Fruit fly (Drosophila melanogaster): ENCODE data around the gene CG45413.

Gene CG45413

dm6 chr3L:6977391-6977790, 45.6 kb upstream of the CG45413 start (continued):
- no peak for TF ChIP-seq sens (GFP tag)
- peak; percentile 53 for TF ChIP-seq gsb-n (tag; optimal IDR thresholded peaks at IDR 0.05)
- no peak for TF ChIP-seq insv (GFP tag; optimal IDR thresholded peaks at IDR 0.05)
- no peak for TF ChIP-seq CG30020 (tag; optimal IDR thresholded peaks at IDR 0.05)
- TF ChIP-seq ro (GFP tag; IDR thresholded peaks at IDR 0.05): no peak
- TF ChIP-seq Ets65A (GFP tag): no peak
- no peak for TF ChIP-seq gro (GFP tag; optimal IDR thresholded peaks at IDR 0.05)
- TF ChIP-seq pb (GFP tag; optimal IDR thresholded peaks at IDR 0.05): no peak
- no peak for TF ChIP-seq CG18476 (GFP tag; optimal IDR thresholded peaks at IDR 0.05)
- no peak for TF ChIP-seq Deaf1 (tag; optimal IDR thresholded peaks at IDR 0.05)
- TF ChIP-seq Dfd (GFP tag; optimal IDR thresholded peaks at IDR 0.05): no peak
- TF ChIP-seq Nf-YB (GFP tag; optimal IDR thresholded peaks at IDR 0.05): peak; percentile 1
- no peak for TF ChIP-seq tx (GFP tag; optimal IDR thresholded peaks at IDR 0.05)
- no peak for TF ChIP-seq CG2202 (tag; optimal IDR thresholded peaks at IDR 0.05)
- peak; percentile 70 for TF ChIP-seq CG11695 (GFP tag; IDR thresholded peaks at IDR 0.05)
- no peak for TF ChIP-seq Trl (optimal IDR thresholded peaks at IDR 0.05)
- no peak for TF ChIP-seq Trl (GFP tag; optimal IDR thresholded peaks at IDR 0.05)
- TF ChIP-seq sug (tag; optimal IDR thresholded peaks at IDR 0.05): no peak
- TF ChIP-seq Camta (GFP tag; optimal IDR thresholded peaks at IDR 0.05): no peak
- TF ChIP-seq al (GFP tag; IDR thresholded peaks at IDR 0.05): no peak
- peak; percentile 27 for TF ChIP-seq CG3281 (GFP tag; optimal IDR thresholded peaks at IDR 0.05)
- peak; percentile 45; the same call in 1 of the 3 replicates for TF ChIP-seq CG11456 (GFP tag; IDR thresholded peaks at IDR 0.05)
- no peak for TF ChIP-seq Dad (GFP tag; optimal IDR thresholded peaks at IDR 0.05)
- TF ChIP-seq CG12744 (GFP tag; optimal IDR thresholded peaks at IDR 0.05): no peak
- TF ChIP-seq CG11398 (GFP tag; optimal IDR thresholded peaks at IDR 0.05): no peak
- peak; percentile 46 for TF ChIP-seq Rfx (GFP tag; IDR thresholded peaks at IDR 0.05)
- TF ChIP-seq CG13123 (GFP tag; optimal IDR thresholded peaks at IDR 0.05): no peak
- TF ChIP-seq HLH3B (GFP tag; IDR thresholded peaks at IDR 0.05): peak; percentile 68
- TF ChIP-seq ftz-f1 (GFP tag; optimal IDR thresholded peaks at IDR 0.05): no peak
- TF ChIP-seq repo (GFP tag; optimal IDR thresholded peaks at IDR 0.05): no peak
- TF ChIP-seq NC2β (GFP tag; optimal IDR thresholded peaks at IDR 0.05): no peak
- peak; percentile 8 for TF ChIP-seq D19B (GFP tag; optimal IDR thresholded peaks at IDR 0.05)
- TF ChIP-seq chn (GFP tag; optimal IDR thresholded peaks at IDR 0.05): no peak
- TF ChIP-seq NFAT (GFP tag; IDR thresholded peaks at IDR 0.05): no peak
- no peak for TF ChIP-seq eyg (GFP tag; optimal IDR thresholded peaks at IDR 0.05)
- TF ChIP-seq klu (GFP tag; IDR thresholded peaks at IDR 0.05): no peak
- peak; percentile 39 for TF ChIP-seq CG1602 (GFP tag; optimal IDR thresholded peaks at IDR 0.05)
- TF ChIP-seq Dp (GFP tag; optimal IDR thresholded peaks at IDR 0.05): no peak
- peak; percentile 31 for TF ChIP-seq CG10209 (GFP tag; optimal IDR thresholded peaks at IDR 0.05)
- no peak for TF ChIP-seq jigr1 (GFP tag; IDR thresholded peaks at IDR 0.05)
- peak; percentile 70 for TF ChIP-seq unpg (GFP tag; optimal IDR thresholded peaks at IDR 0.05)
- TF ChIP-seq dimm (GFP tag; IDR thresholded peaks at IDR 0.05): peak; percentile 36; the same call in 1 of the 2 replicates
- TF ChIP-seq grau (tag; optimal IDR thresholded peaks at IDR 0.05): peak; percentile 5
- TF ChIP-seq eve (GFP tag; optimal IDR thresholded peaks at IDR 0.05): no peak
- TF ChIP-seq CG3995 (GFP tag; optimal IDR thresholded peaks at IDR 0.05): no peak
- TF ChIP-seq slp2 (GFP tag; optimal IDR thresholded peaks at IDR 0.05): no peak
- no peak for TF ChIP-seq CG2120 (GFP tag; optimal IDR thresholded peaks at IDR 0.05)
- no peak for TF ChIP-seq ems (GFP tag; optimal IDR thresholded peaks at IDR 0.05)
- TF ChIP-seq peb (GFP tag; IDR thresholded peaks at IDR 0.05): no peak
- TF ChIP-seq wek (GFP tag; optimal IDR thresholded peaks at IDR 0.05): no peak
- TF ChIP-seq Asciz (GFP tag; optimal IDR thresholded peaks at IDR 0.05): peak; percentile 61
- peak; percentile 22; the same call in 1 of the 2 replicates for TF ChIP-seq stc (GFP tag; IDR thresholded peaks at IDR 0.05)
- TF ChIP-seq zf30C (GFP tag; optimal IDR thresholded peaks at IDR 0.05): peak; percentile 36
- TF ChIP-seq CG30431 (GFP tag; optimal IDR thresholded peaks at IDR 0.05): peak; percentile 23

Data from whole organism, embryonic.